Fruit fly (Drosophila melanogaster) whole organism, embryonic: Measurements from ENCODE around the gene CG44158.

ENCODE experiments used
- Abd-B ChIP-seq: fragments of 200-800 bp; sonication (Bioruptor generic); optimal IDR thresholded peaks from 2 replicates; lab custom pipeline; 2018; ENCODE audit warnings: missing biosample characterization, mild to moderate bottlenecking, missing genetic modification characterization, moderate library complexity
- Awh ChIP-seq: fragments of 200-800 bp; sonication (Bioruptor generic); IDR thresholded peaks from 2 replicates; pipeline ENCODE4, ENCODE4 v1.3.6; 2022; ENCODE audit warnings: missing biosample characterization, missing genetic modification characterization
- Bteb2 ChIP-seq: fragments of 200-800 bp; sonication (Bioruptor generic); optimal IDR thresholded peaks from 2 replicates; lab custom pipeline; 2016; ENCODE audit warnings: missing biosample characterization, missing genetic modification characterization
- CG10979 ChIP-seq: fragments of 200-800 bp; sonication (Bioruptor generic); optimal IDR thresholded peaks from 2 replicates; lab custom pipeline; 2018; ENCODE audit warnings: missing biosample characterization, mild to moderate bottlenecking, missing genetic modification characterization, moderate library complexity
- CG12659 ChIP-seq: fragments of 200-800 bp; sonication (Bioruptor generic); optimal IDR thresholded peaks from 3 replicates; lab custom pipeline; 2017; ENCODE audit warnings: mild to moderate bottlenecking, missing biosample characterization, missing genetic modification reagents, missing genetic modification characterization
- CG18599 ChIP-seq: fragments of 200-800 bp; sonication (Bioruptor generic); optimal IDR thresholded peaks from 3 replicates; lab custom pipeline; 2017; ENCODE audit warnings: missing biosample characterization, missing genetic modification characterization, mild to moderate bottlenecking, moderate library complexity, missing genetic modification reagents
- CG3065 ChIP-seq: fragments of 200-800 bp; sonication (Bioruptor generic); optimal IDR thresholded peaks from 2 replicates; lab custom pipeline; 2016; ENCODE audit warnings: missing biosample characterization, missing genetic modification characterization
- CG31441 ChIP-seq: fragments of 200-800 bp; sonication (Bioruptor generic); IDR thresholded peaks from 2 replicates; pipeline ENCODE4 v1.3.6; 2022; ENCODE audit warnings: missing biosample characterization, missing genetic modification characterization
- CG4360 ChIP-seq: fragments of 200-800 bp; sonication (Bioruptor generic); IDR thresholded peaks from 2 replicates; pipeline ENCODE4 v1.3.6; 2022; ENCODE audit warnings: missing biosample characterization, missing genetic modification characterization
- CG6765 ChIP-seq: fragments of 200-800 bp; sonication (Bioruptor generic); optimal IDR thresholded peaks from 3 replicates; lab custom pipeline; 2017; ENCODE audit warnings: missing biosample characterization, mild to moderate bottlenecking, missing genetic modification characterization
- CG7357 ChIP-seq: fragments of 200-800 bp; sonication (Bioruptor generic); IDR thresholded peaks from 3 replicates; pipeline ENCODE4 v1.3.6; 2022; ENCODE audit warnings: missing biosample characterization, missing genetic modification characterization
- CG7745 ChIP-seq: fragments of 200-800 bp; sonication (Bioruptor generic); optimal IDR thresholded peaks from 2 replicates; lab custom pipeline; 2018; ENCODE audit warnings: missing biosample characterization, mild to moderate bottlenecking, missing genetic modification characterization, moderate library complexity
- CG8089 ChIP-seq: fragments of 200-800 bp; sonication (Bioruptor generic); optimal IDR thresholded peaks from 3 replicates; lab custom pipeline; 2016; ENCODE audit warnings: missing biosample characterization, missing genetic modification characterization
- CG8478 ChIP-seq: fragments of >200 bp; optimal IDR thresholded peaks from 2 replicates; lab custom pipeline; 2018
- CTCF ChIP-seq: fragments of 200-800 bp; sonication (Bioruptor generic); optimal IDR thresholded peaks from 2 replicates; lab custom pipeline; 2017; ENCODE audit warnings: missing biosample characterization, mild to moderate bottlenecking, missing genetic modification characterization, moderate library complexity
- D19A ChIP-seq: fragments of 200-800 bp; optimal IDR thresholded peaks from 3 replicates; lab custom pipeline; 2019; ENCODE audit warnings: missing biosample characterization, mild to moderate bottlenecking, missing genetic modification characterization, moderate library complexity
- Deaf1 ChIP-seq: fragments of 200-800 bp; optimal IDR thresholded peaks from 3 replicates; lab custom pipeline; 2019; ENCODE audit warnings: missing biosample characterization, mild to moderate bottlenecking, missing genetic modification characterization, moderate library complexity
- H15 ChIP-seq: fragments of 200-800 bp; sonication (Bioruptor generic); IDR thresholded peaks from 3 replicates; pipeline ENCODE4 v1.3.6; 2022; ENCODE audit warnings: missing biosample characterization, missing genetic modification characterization
- Hand ChIP-seq: fragments of 200-800 bp; sonication (Bioruptor generic); optimal IDR thresholded peaks from 2 replicates; lab custom pipeline; 2017; ENCODE audit warnings: mild to moderate bottlenecking, missing biosample characterization, missing genetic modification reagents, missing genetic modification characterization
- NK7.1 ChIP-seq: fragments of 200-800 bp; sonication (Bioruptor generic); optimal IDR thresholded peaks from 3 replicates; lab custom pipeline; 2016; ENCODE audit warnings: missing biosample characterization, missing genetic modification characterization
- Neu2 ChIP-seq: fragments of 200-800 bp; sonication (Bioruptor generic); optimal IDR thresholded peaks from 3 replicates; lab custom pipeline; 2016; ENCODE audit warnings: missing biosample characterization, missing genetic modification characterization, borderline replicate concordance
- Sox100B ChIP-seq: fragments of 200-800 bp; sonication (Bioruptor generic); optimal IDR thresholded peaks from 3 replicates; lab custom pipeline; 2018; ENCODE audit warnings: missing biosample characterization, mild to moderate bottlenecking, missing genetic modification characterization
- Spps ChIP-seq: fragments of 200-800 bp; sonication (Bioruptor generic); optimal IDR thresholded peaks from 2 replicates; lab custom pipeline; 2018; ENCODE audit warnings: missing biosample characterization, mild to moderate bottlenecking, missing genetic modification characterization
- bcd ChIP-seq: fragments of 200-800 bp; sonication (Bioruptor generic); optimal IDR thresholded peaks from 2 replicates; lab custom pipeline; 2017; ENCODE audit warnings: missing biosample characterization, mild to moderate bottlenecking, missing genetic modification characterization
- chif ChIP-seq, 2 experiments: fragments of 200-800 bp; sonication (Bioruptor generic); optimal IDR thresholded peaks; 3 replicates each; lab custom pipeline; 2016; ENCODE audit warnings: missing biosample characterization in 2 of 2, missing genetic modification characterization in 2 of 2
- corto ChIP-seq: fragments of 200-800 bp; sonication (Bioruptor generic); optimal IDR thresholded peaks from 2 replicates; lab custom pipeline; 2016; ENCODE audit warnings: missing biosample characterization, mild to moderate bottlenecking, missing genetic modification characterization, moderate library complexity
- ems ChIP-seq: fragments of 200-800 bp; sonication (Bioruptor generic); optimal IDR thresholded peaks from 3 replicates; lab custom pipeline; 2016; ENCODE audit warnings: missing biosample characterization, missing genetic modification characterization
- en ChIP-seq: fragments of 200-800 bp; sonication (Bioruptor generic); optimal IDR thresholded peaks from 2 replicates; lab custom pipeline; 2016; ENCODE audit warnings: missing biosample characterization, missing genetic modification characterization
- esg ChIP-seq: fragments of 200-800 bp; sonication (Bioruptor generic); conservative IDR thresholded peaks from 2 replicates; pipeline ENCODE4 v1.3.6; 2022; ENCODE audit warnings: missing biosample characterization, missing genetic modification characterization
- ewg ChIP-seq: fragments of 200-800 bp; sonication (Bioruptor generic); optimal IDR thresholded peaks from 3 replicates; lab custom pipeline; 2017; ENCODE audit warnings: mild to moderate bottlenecking, missing biosample characterization, missing genetic modification reagents, missing genetic modification characterization
- gce ChIP-seq: fragments of 200-800 bp; sonication (Bioruptor generic); IDR thresholded peaks from 3 replicates; pipeline ENCODE4 v1.3.6; 2022; ENCODE audit warnings: missing biosample characterization, missing genetic modification characterization
- gem ChIP-seq: fragments of 200-800 bp; sonication (Bioruptor generic); optimal IDR thresholded peaks from 2 replicates; lab custom pipeline; 2019; ENCODE audit warnings: missing biosample characterization, mild to moderate bottlenecking, missing genetic modification characterization, moderate library complexity
- gt ChIP-seq: fragments of 200-800 bp; sonication (Bioruptor generic); IDR thresholded peaks from 2 replicates; pipeline ENCODE4 v1.3.6; 2022; ENCODE audit warnings: missing biosample characterization, missing genetic modification characterization
- ind ChIP-seq: fragments of 200-800 bp; sonication (Bioruptor generic); optimal IDR thresholded peaks from 3 replicates; lab custom pipeline; 2016; ENCODE audit warnings: missing biosample characterization, missing genetic modification characterization
- jigr1 ChIP-seq: fragments of 200-800 bp; sonication (Bioruptor generic); IDR thresholded peaks from 3 replicates; pipeline ENCODE4 v1.3.6; 2022; ENCODE audit warnings: missing biosample characterization, missing genetic modification characterization
- lov ChIP-seq, 2 experiments: fragments of 200-800 bp in 1 of 2; fragments of >200 bp in 1 of 2; sonication (Bioruptor generic) in 1 of 2; IDR thresholded peaks in 1 of 2; optimal IDR thresholded peaks in 1 of 2; 2 replicates in 1 of 2; 3 replicates in 1 of 2; pipeline versions ENCODE4 v1.3.6 to Lab custom; 2017 to 2022; ENCODE audit warnings: missing biosample characterization in 1 of 2, missing genetic modification characterization in 1 of 2
- nau ChIP-seq: fragments of 200-800 bp; sonication (Bioruptor generic); optimal IDR thresholded peaks from 3 replicates; lab custom pipeline; 2017; ENCODE audit warnings: missing biosample characterization, mild to moderate bottlenecking, missing genetic modification characterization, missing genetic modification reagents
- odd ChIP-seq: fragments of 200-800 bp; sonication (Bioruptor generic); optimal IDR thresholded peaks from 2 replicates; lab custom pipeline; 2017; ENCODE audit warnings: missing biosample characterization, mild to moderate bottlenecking, missing genetic modification characterization
- pfk ChIP-seq: fragments of 200-800 bp; sonication (Bioruptor generic); optimal IDR thresholded peaks from 2 replicates; lab custom pipeline; 2018; ENCODE audit warnings: missing biosample characterization, mild to moderate bottlenecking, missing genetic modification characterization, moderate library complexity
- pho ChIP-seq: fragments of 200-800 bp; sonication (Bioruptor generic); optimal IDR thresholded peaks from 2 replicates; lab custom pipeline; 2016; ENCODE audit warnings: missing biosample characterization, missing genetic modification characterization
- schlank ChIP-seq: fragments of 200-800 bp; sonication (Bioruptor generic); optimal IDR thresholded peaks from 2 replicates; lab custom pipeline; 2018; ENCODE audit warnings: missing biosample characterization, mild to moderate bottlenecking, missing genetic modification characterization
- sob ChIP-seq: fragments of 200-800 bp; sonication (Bioruptor generic); IDR thresholded peaks from 2 replicates; pipeline ENCODE4 v1.3.6; 2022; ENCODE audit warnings: missing biosample characterization, missing genetic modification characterization
- vnd ChIP-seq: fragments of 200-800 bp; sonication (Bioruptor generic); IDR thresholded peaks from 3 replicates; pipeline ENCODE4 v1.3.6; 2022; ENCODE audit warnings: missing biosample characterization, missing genetic modification characterization; ENCODE audit not compliant: partially characterized antibody

CG44158 gene

dm6 chr3R:18220211-18220749 lies 11.7 kb downstream of the CG44158 start, which contains the start of the genes CG7988 and CG7183 (continued):
- TF ChIP-seq Awh (GFP tag; lab: Robert Waterston, UW) = peak; percentile 98
- no peak for TF ChIP-seq pfk (GFP tag; lab: Kevin White, UChicago)
- TF ChIP-seq jigr1 (GFP tag; lab: Robert Waterston, UW) = peak; percentile 95
- peak; percentile 97 for TF ChIP-seq Bteb2 (GFP tag; lab: Kevin White, UChicago)
- TF ChIP-seq Spps (tag; lab: Kevin White, UChicago) = peak; percentile 98
- TF ChIP-seq vnd (GFP tag; lab: Robert Waterston, UW) = no peak
- TF ChIP-seq Deaf1 = peak; percentile 84
- TF ChIP-seq en (GFP tag; lab: Kevin White, UChicago) = peak; percentile 85
- peak; percentile 60 for TF ChIP-seq CTCF
- TF ChIP-seq CG18599 (GFP tag; lab: Kevin White, UChicago) = peak; percentile 96
- peak; percentile 94 for TF ChIP-seq CG8089
- TF ChIP-seq schlank (tag; lab: Kevin White, UChicago) = peak; percentile 85
- peak; percentile 98 for TF ChIP-seq esg (GFP tag; lab: Robert Waterston, UW)
- peak; percentile 98 for TF ChIP-seq CG10979 (tag; lab: Kevin White, UChicago)
- TF ChIP-seq CG4360 (GFP tag; lab: Robert Waterston, UW) = peak; percentile 87
- no peak for TF ChIP-seq corto (GFP tag; lab: Kevin White, UChicago)
- TF ChIP-seq sob = peak; percentile 99
- peak; percentile 98 for TF ChIP-seq H15 (GFP tag; lab: Robert Waterston, UW)
- TF ChIP-seq CG3065 (GFP tag; lab: Kevin White, UChicago) = peak; percentile 94
- TF ChIP-seq ems = peak; percentile 93
- TF ChIP-seq CG7745 = peak; percentile 90
- peak; percentile 88 for TF ChIP-seq NK7.1
- TF ChIP-seq CG7357 (GFP tag; lab: Robert Waterston, UW) = peak; percentile 95
- peak; percentile 97 for TF ChIP-seq CG31441 (GFP tag; lab: Robert Waterston, UW)
- peak; percentile 96 for TF ChIP-seq gce (GFP tag; lab: Robert Waterston, UW)
- TF ChIP-seq D19A (tag; lab: Kevin White, UChicago) = peak; percentile 95
- peak; percentile 97 for TF ChIP-seq Sox100B (GFP tag; lab: Kevin White, UChicago)
- peak; percentile 96 for TF ChIP-seq bcd
- TF ChIP-seq nau = no peak
- TF ChIP-seq Hand (GFP tag; lab: Kevin White, UChicago) = peak; percentile 87
- TF ChIP-seq pho (GFP tag; lab: Kevin White, UChicago) = peak; percentile 95
- TF ChIP-seq gt (GFP tag; lab: Robert Waterston, UW) = peak; percentile 94
- peak; percentile 98 for TF ChIP-seq CG12659
- TF ChIP-seq ind (GFP tag; lab: Kevin White, UChicago) = peak; percentile 97
- peak; percentile 93 to 98 for TF ChIP-seq chif (GFP tag; optimal IDR thresholded peaks at IDR 0.05; lab: Kevin White, UChicago)
- TF ChIP-seq odd (GFP tag; lab: Kevin White, UChicago) = no peak
- peak; percentile 87 for TF ChIP-seq CG6765 (GFP tag; lab: Kevin White, UChicago)
- peak; percentile 66 for TF ChIP-seq Neu2 (GFP tag; lab: Kevin White, UChicago)
- TF ChIP-seq gem (tag; lab: Kevin White, UChicago) = peak; percentile 100
- TF ChIP-seq lov (optimal IDR thresholded peaks at IDR 0.05; lab: Kevin White, UChicago) = no peak
- TF ChIP-seq lov (GFP tag; IDR thresholded peaks at IDR 0.05; lab: Robert Waterston, UW) = peak; percentile 95
- TF ChIP-seq CG8478 = no peak
- TF ChIP-seq ewg (GFP tag; lab: Kevin White, UChicago) = peak; percentile 95
- TF ChIP-seq Abd-B (GFP tag; lab: Kevin White, UChicago) = peak; percentile 99
